Fruit fly (Drosophila melanogaster) Kc167 (cell line): ENCODE data around the gene CG15767.

Experiments used
- Myc ChIP-seq: fragments of >200 bp; optimal IDR thresholded peaks from 2 replicates; lab custom pipeline; 2017; ENCODE audit warnings: missing external identifiers
- Sin3A ChIP-seq: fragments of >200 bp; optimal IDR thresholded peaks from 2 replicates; lab custom pipeline; 2018; ENCODE audit warnings: missing external identifiers
- h ChIP-seq: fragments of >200 bp; optimal IDR thresholded peaks from 3 replicates; lab custom pipeline; 2018; ENCODE audit warnings: missing external identifiers
- insv ChIP-seq: fragments of >200 bp; optimal IDR thresholded peaks from 3 replicates; lab custom pipeline; 2018; ENCODE audit warnings: missing external identifiers
- psq ChIP-seq: fragments of >200 bp; optimal IDR thresholded peaks from 2 replicates; lab custom pipeline; 2017; ENCODE audit warnings: missing external identifiers
- ttk ChIP-seq: sonication (Bioruptor generic); optimal IDR thresholded peaks from 2 replicates; lab custom pipeline; 2017; ENCODE audit warnings: missing external identifiers

The CG15767 gene

DNA sequence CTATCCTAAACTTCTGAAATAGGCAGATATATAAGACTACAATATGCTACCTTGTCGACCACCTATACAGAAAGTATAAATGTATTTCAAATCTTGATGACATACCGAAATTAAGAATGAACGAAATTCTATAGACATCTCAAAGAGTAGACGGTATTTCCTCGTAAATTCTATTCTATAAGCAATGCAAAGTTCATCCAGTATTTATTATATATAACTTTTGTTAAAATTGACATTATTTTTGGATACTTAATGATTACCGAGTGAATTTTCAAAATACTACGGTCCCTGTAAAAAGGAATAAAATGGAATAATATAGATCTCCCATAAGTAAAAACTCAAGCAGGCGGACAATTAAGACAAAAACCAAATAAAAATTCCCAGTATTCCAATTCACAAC, at the start of gene CG15767:
TSS of gene CG15767 (plus strand) at position 301 of the 400 bp plus-strand sequence.
- TF ChIP-seq h (lab: Kevin White, UChicago): no peak

DNA sequence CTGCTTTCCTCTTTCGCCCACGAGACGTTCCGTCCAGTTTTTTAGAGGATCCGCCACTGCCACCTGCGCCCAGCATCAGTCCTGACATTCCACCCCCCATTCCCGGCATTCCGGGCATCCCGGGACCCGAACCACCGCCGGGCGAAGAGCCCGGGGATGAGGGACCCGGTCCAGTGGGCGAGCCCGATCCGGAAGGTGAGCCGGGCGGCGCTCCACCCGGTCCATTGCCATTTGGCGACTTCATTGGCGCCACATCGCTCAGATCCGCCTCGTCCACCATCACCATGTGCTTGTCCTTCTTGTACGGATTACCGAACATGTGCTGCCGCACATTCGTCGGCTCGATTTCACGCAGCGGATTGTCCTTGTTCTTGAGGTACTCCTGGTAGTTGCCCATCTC, 47.7 kb upstream of the CG15767 start:
- TF ChIP-seq ttk (lab: Kevin White, UChicago) (no peak), Sin3A (no peak), psq (lab: Kevin White, UChicago) (no peak)

DNA sequence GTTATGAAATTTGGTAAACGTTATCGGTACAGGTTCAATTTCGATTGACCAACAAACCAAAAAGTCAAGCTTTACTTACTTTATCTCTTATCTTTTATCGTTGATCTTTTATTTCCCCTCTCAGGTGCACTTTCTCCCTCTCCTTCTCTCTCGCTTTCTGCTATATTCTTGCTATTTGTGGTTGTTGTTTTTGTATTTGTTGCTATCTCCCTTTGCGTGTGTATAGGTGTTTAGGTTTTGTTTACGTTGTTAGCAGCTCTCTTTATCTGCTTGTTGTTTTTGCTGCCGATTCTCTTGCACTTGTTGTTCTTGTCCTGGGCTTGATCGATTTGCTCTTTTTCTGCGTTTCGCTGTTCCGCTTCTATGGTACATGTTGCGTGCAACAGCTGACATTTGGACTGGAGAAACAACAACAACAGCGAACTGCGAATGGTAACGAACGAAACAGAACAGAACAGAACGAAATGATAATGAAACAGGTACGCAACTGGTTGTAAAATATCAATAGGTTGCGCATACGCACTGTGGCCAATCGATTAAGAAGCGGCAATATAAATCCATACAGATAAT, 44.9 kb upstream of the CG15767 start:
- TF ChIP-seq Sin3A: no peak
- TF ChIP-seq Myc (lab: Kevin White, UChicago): no peak
- TF ChIP-seq psq (lab: Kevin White, UChicago): no peak
- TF ChIP-seq h (lab: Kevin White, UChicago): no peak
- no peak for TF ChIP-seq insv (lab: Kevin White, UChicago)
- no peak for TF ChIP-seq ttk (lab: Kevin White, UChicago)

DNA sequence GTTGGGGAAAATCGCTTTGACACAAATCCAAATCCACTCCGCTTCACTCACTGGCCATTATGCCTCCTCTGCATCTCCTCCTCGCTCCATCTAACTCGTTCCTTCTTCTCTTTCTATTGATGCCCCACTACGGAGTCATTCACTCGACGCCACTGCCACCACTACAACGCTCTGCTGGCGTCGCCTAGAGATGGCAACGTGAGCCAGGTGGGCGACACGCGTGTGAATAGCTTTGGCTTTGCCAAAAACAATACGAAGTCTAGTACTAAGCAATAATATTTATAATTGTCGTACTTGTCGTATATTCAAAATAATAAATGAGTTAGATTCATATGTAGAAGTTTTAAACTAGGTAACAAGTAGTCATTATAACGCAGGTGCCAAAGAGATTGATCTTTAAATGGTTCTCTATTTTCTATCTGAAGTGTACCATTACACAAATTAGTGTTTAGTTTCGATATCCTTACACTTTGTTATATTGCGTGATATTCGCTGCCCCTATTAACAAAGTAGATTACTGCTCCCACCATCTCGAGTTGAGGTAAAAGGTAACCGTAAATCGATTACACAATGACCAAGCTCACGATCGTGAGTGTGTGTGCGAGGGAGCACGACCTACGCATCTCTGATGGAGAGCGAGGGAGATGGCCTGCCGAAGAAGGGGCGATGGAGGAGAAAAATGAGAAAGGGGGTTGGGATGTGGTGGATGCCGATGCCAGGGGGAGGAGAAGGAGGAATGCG, 44.1 kb upstream of the CG15767 start:
- TF ChIP-seq Sin3A (no peak), insv (lab: Kevin White, UChicago) (no peak), psq (lab: Kevin White, UChicago) (no peak), Myc (lab: Kevin White, UChicago) (no peak), h (lab: Kevin White, UChicago) (no peak), ttk (lab: Kevin White, UChicago) (no peak)

DNA sequence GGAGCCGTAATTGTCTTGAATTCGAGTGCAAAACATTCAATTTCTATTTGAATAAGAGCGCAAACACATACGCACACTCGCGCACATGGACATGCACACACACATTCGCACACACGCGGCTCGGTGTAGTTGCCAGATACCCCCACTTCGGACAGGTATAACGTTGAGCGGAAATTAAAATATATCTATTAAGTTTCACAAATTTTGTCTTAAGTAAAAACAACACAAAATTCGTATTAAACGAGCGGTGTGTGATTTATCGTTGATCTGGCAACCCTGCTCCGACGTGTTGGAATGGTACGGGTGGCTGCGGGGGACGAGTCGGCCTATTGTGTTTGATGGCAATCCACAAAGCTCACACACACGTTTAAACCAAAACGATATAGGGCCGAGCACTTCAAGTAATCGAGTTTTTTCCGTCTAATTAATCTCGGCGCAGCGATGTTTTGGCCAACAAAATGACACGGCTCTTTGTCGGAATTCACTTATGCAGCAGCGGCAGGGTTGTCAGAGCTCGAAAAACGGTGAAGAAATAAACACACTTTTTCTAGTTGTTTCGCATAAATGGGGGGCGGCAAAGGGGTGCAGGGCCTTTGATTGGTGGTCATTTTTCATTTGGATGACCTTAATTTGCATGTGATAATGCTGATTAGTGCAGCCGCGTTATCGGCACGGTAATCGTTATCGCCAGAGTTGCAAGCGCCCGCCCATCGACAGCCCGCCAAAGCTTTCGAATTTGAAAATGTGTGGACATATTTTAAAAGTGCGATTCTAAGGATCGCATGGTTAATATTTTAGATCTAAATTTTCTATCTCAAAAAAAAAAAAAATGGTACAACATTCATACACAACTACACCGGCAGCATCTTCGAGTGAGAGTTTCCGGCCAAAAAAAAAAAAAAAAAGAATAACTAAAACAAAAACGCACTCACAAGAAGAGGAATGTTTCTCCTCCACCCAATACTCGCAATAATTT, 43.2 kb upstream of the CG15767 start:
- no peak for TF ChIP-seq h (lab: Kevin White, UChicago)

DNA sequence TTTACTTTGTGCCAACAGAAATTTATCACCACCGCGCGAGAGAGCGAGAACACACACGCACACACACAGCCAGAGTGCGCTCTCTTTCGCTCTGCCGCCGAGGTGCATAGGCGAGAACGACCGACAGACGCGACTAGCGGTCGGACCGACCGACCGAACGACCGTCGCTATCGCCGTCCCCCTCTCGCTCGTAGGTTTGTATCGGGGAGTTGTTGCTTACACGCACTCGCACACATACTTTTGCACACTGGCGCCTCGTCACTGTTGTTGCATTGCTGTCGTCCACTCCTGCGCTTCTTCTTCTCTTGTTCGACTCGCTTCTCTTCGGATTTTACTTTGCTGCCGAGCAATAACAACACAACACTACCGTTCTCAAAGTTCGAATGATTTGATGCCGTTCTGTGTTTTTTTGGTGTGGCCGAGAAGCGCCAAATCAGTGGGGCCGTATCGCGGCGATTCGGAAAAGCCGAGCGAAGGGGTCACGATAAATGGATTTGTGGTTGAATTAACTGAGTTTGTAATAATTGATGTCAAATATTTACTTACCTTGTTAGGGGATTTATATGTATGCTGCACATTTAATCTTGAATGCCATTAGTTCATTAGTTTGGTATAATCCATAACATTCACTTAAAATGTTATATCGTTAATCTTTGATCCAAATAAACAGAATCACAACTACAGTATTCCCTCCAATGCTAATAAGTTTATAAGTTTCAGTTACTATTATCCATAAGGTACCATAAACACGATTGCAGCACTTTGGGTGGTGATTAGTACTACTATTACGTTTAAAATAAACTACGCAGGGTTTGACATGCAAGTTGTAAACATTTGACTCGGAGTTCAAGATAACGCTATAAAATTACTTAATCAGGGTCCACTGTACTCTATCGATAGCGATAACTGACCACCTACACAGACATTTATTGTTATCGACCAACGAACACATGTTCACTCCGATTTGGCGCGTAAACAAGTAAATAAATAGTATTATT, 42.1 kb upstream of the CG15767 start, which contains the start of the genes IntS6 and Rtel1:
TSS of gene IntS6 (minus strand) at position 391 of the 998 bp plus-strand sequence.
TSS of gene Rtel1 (plus strand) at position 884 of the 998 bp plus-strand sequence.
- TF ChIP-seq Myc (lab: Kevin White, UChicago) (no peak), insv (lab: Kevin White, UChicago) (no peak), Sin3A (no peak), psq (lab: Kevin White, UChicago) (no peak), h (lab: Kevin White, UChicago) (no peak), ttk (lab: Kevin White, UChicago) (no peak)

DNA sequence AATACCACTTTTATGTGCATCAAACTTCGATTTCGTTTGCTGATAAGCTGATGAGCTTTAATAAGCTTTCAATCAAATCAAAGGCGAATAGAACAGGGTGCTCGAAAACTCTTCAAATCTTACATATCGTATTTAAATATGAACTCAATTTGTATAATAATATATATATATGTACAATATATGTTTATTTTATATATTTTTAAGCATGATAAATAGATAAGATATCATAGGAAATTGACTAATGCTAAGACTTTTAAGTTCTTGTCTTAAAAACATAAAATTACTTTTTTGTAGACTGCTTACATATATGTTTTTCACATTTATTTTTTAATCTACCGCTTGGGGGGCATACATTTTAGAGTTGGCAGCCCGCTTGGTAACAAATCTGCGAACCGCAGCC, 37.3 kb upstream of the CG15767 start, which contains the start of gene CG15772:
TSS of gene CG15772 (plus strand) at position 301 of the 400 bp plus-strand sequence.
- TF ChIP-seq ttk (lab: Kevin White, UChicago) (no peak), Sin3A (no peak)

DNA sequence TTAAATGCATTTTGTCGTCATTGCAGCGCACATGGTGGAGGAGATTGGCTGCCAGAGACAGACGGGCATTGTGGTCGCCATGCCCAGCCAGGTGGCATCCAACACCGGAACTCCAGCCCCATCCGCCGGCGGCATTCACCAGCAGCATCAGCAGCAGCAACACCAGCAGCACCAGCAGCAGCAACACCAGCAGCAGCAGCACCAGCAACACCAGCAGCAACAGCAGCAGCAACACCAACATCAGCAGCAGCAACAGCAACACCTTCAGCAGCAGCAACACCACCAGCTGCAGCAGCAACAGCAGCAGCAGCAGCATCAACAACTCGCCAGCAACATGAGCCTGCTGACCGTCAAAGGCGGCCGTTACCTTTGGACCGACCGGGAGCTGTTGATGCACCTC, 36.4 kb upstream of the CG15767 start:
- TF ChIP-seq psq (lab: Kevin White, UChicago) (no peak), Myc (lab: Kevin White, UChicago) (no peak), insv (lab: Kevin White, UChicago) (no peak), Sin3A (no peak), h (lab: Kevin White, UChicago) (no peak), ttk (lab: Kevin White, UChicago) (no peak)

DNA sequence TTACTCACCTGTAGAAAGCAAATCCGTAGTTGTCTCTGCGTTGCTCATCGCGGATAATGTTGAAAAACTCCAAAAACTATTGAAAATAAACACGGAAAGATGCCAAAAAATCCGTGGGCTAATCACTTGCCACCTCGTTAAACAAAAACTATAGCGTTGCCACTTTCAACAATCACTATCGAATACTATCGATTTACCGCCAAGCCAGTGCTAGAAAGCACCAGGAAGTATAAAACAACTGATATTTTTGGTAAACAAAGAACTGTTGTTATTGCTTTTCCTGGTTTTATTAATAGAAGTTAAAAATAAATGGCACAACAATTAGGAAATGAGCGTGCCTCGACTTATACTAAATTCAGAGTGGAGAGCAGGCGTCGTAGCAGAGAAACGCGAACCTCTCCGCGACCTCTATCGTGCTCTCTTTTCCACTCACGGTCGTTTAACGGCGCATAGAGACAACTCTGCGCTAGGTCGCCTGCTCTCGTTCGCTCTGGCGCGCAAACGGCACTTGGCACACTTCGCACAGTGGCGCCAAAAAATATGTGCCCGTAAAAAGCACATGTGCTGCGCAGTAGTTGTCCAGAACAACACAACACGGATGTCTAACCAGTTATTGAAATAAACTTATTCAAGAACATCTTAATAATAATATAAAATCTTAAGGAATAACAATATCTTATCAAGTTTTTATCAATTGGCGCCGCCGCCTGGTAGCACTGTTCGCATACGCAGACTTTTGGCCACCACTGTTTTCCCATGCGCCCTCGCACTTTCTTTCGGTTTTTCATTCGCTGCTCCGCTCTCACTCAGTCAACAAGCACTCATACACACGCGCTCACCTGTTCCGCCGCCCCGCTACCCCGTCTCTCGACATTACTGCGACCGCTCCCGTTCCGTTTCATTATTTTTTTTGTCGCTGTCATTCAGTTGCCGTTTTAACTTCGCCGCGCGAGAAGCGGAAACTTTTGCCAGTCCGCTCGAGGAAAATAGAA, 34.2 kb upstream of the CG15767 start, which contains the start of the genes lin-52 and CG15771:
TSS of gene lin-52 (minus strand) at position 122 of the 992 bp plus-strand sequence.
TSS of gene CG15771 (plus strand) at position 738 of the 992 bp plus-strand sequence.
- no peak for TF ChIP-seq ttk (lab: Kevin White, UChicago)
- TF ChIP-seq psq (lab: Kevin White, UChicago): no peak
- TF ChIP-seq Sin3A: no peak
- no peak for TF ChIP-seq h (lab: Kevin White, UChicago)
- TF ChIP-seq Myc (lab: Kevin White, UChicago): no peak
- no peak for TF ChIP-seq insv (lab: Kevin White, UChicago)

DNA sequence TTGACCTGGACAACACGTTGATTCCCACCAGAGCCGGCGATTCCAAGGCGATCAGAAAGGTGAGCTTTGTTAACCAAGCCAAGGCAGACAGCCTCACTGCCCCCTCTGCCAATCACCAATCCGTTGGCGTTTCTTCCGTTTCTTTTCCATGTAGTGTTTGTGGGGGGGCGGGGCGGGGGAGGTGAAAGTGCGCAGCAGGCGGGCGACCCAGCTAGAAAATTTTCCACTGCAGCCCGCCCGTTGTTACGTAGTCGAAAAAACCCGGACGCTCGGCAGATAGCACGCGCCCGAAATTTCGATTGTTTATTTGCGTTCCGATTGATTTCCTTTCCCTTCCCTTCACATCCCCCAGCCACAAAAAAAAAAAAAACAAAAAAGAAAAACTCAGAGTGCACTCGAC, 33.1 kb upstream of the CG15767 start:
- no peak for TF ChIP-seq psq (lab: Kevin White, UChicago)
- no peak for TF ChIP-seq Myc (lab: Kevin White, UChicago)
- TF ChIP-seq Sin3A: no peak
- TF ChIP-seq ttk (lab: Kevin White, UChicago): no peak
- TF ChIP-seq insv (lab: Kevin White, UChicago): no peak
- TF ChIP-seq h (lab: Kevin White, UChicago): no peak
